Fruit fly (Drosophila melanogaster) whole organism, embryonic: Measurements from ENCODE around the gene CG6830.

Source experiments
- Antp ChIP-seq: fragments of 200-800 bp; sonication (Bioruptor generic); optimal IDR thresholded peaks from 3 replicates; lab custom pipeline; 2016; ENCODE audit warnings: missing biosample characterization, missing genetic modification characterization
- Asciz ChIP-seq: fragments of 200-800 bp; sonication (Bioruptor generic); optimal IDR thresholded peaks from 2 replicates; lab custom pipeline; 2017; ENCODE audit warnings: missing biosample characterization, mild to moderate bottlenecking, missing genetic modification characterization, missing genetic modification reagents
- Atf-2 ChIP-seq: fragments of 200-800 bp; sonication (Bioruptor generic); optimal IDR thresholded peaks from 2 replicates; lab custom pipeline; 2016; ENCODE audit warnings: missing biosample characterization, missing genetic modification characterization
- Bteb2 ChIP-seq: fragments of 200-800 bp; sonication (Bioruptor generic); optimal IDR thresholded peaks from 2 replicates; lab custom pipeline; 2016; ENCODE audit warnings: missing biosample characterization, missing genetic modification characterization
- CG11723 ChIP-seq: fragments of 200-800 bp; sonication (Bioruptor generic); optimal IDR thresholded peaks from 2 replicates; lab custom pipeline; 2017; ENCODE audit warnings: missing biosample characterization, mild to moderate bottlenecking, missing genetic modification characterization
- CG14965 ChIP-seq: fragments of 200-800 bp; sonication (Bioruptor generic); optimal IDR thresholded peaks from 2 replicates; lab custom pipeline; 2016; ENCODE audit warnings: missing biosample characterization, missing genetic modification characterization, borderline replicate concordance
- CG15696 ChIP-seq: fragments of 200-800 bp; sonication (Bioruptor generic); optimal IDR thresholded peaks from 2 replicates; lab custom pipeline; 2019; ENCODE audit warnings: missing biosample characterization, mild to moderate bottlenecking, missing genetic modification characterization, moderate library complexity
- CG16779 ChIP-seq: fragments of 200-800 bp; sonication (Bioruptor generic); IDR thresholded peaks from 2 replicates; pipeline ENCODE4 v1.3.6; 2022; ENCODE audit warnings: missing biosample characterization, missing genetic modification characterization
- CG17359 ChIP-seq: fragments of 200-800 bp; sonication (Bioruptor generic); optimal IDR thresholded peaks from 3 replicates; lab custom pipeline; 2018; ENCODE audit warnings: missing biosample characterization, mild to moderate bottlenecking, missing genetic modification characterization, moderate library complexity
- CG3281 ChIP-seq: fragments of 200-800 bp; sonication (Bioruptor generic); optimal IDR thresholded peaks from 3 replicates; lab custom pipeline; 2017; ENCODE audit warnings: missing biosample characterization, mild to moderate bottlenecking, missing genetic modification characterization
- CG33557 ChIP-seq: fragments of 200-800 bp; sonication (Bioruptor generic); optimal IDR thresholded peaks from 2 replicates; lab custom pipeline; 2019; ENCODE audit warnings: missing biosample characterization, mild to moderate bottlenecking, missing genetic modification characterization, moderate library complexity
- CG4360 ChIP-seq: fragments of 200-800 bp; sonication (Bioruptor generic); IDR thresholded peaks from 2 replicates; pipeline ENCODE4 v1.3.6; 2022; ENCODE audit warnings: missing biosample characterization, missing genetic modification characterization
- CG4424 ChIP-seq: fragments of 200-800 bp; sonication (Bioruptor generic); optimal IDR thresholded peaks from 3 replicates; lab custom pipeline; 2016; ENCODE audit warnings: missing biosample characterization, missing genetic modification characterization
- CG4820 ChIP-seq: fragments of 200-800 bp; sonication (Bioruptor generic); optimal IDR thresholded peaks from 3 replicates; lab custom pipeline; 2016; ENCODE audit warnings: missing biosample characterization, missing genetic modification characterization
- CG6689 ChIP-seq: fragments of 200-800 bp; sonication (Bioruptor generic); IDR thresholded peaks from 2 replicates; pipeline ENCODE4 v1.3.6; 2022; ENCODE audit warnings: missing biosample characterization, missing genetic modification characterization
- CG6854 ChIP-seq: fragments of 200-800 bp; sonication (Bioruptor generic); optimal IDR thresholded peaks from 3 replicates; lab custom pipeline; 2017; ENCODE audit warnings: missing biosample characterization, mild to moderate bottlenecking, missing genetic modification characterization
- CG7271 ChIP-seq: fragments of 200-800 bp; sonication (Bioruptor generic); optimal IDR thresholded peaks from 2 replicates; lab custom pipeline; 2018; ENCODE audit warnings: missing biosample characterization, mild to moderate bottlenecking, missing genetic modification characterization, moderate library complexity
- CG7556 ChIP-seq: fragments of 200-800 bp; sonication (Bioruptor generic); optimal IDR thresholded peaks from 2 replicates; lab custom pipeline; 2017; ENCODE audit warnings: missing biosample characterization, mild to moderate bottlenecking, missing genetic modification characterization
- CG8478 ChIP-seq: fragments of >200 bp; optimal IDR thresholded peaks from 2 replicates; lab custom pipeline; 2018
- CG9437 ChIP-seq: fragments of 200-800 bp; sonication (Bioruptor generic); optimal IDR thresholded peaks from 2 replicates; lab custom pipeline; 2018; ENCODE audit warnings: missing biosample characterization, mild to moderate bottlenecking, missing genetic modification characterization
- D19A ChIP-seq: fragments of 200-800 bp; optimal IDR thresholded peaks from 3 replicates; lab custom pipeline; 2019; ENCODE audit warnings: missing biosample characterization, mild to moderate bottlenecking, missing genetic modification characterization, moderate library complexity
- Drgx ChIP-seq: fragments of 200-800 bp; sonication (Bioruptor generic); IDR thresholded peaks from 2 replicates; pipeline ENCODE4 v1.3.6; 2022; ENCODE audit warnings: missing biosample characterization, missing genetic modification characterization
- E2f2 ChIP-seq: fragments of 200-800 bp; sonication (Bioruptor generic); IDR thresholded peaks from 2 replicates; pipeline ENCODE4 v1.3.6; 2022; ENCODE audit warnings: missing biosample characterization, missing genetic modification characterization
- H2.0 ChIP-seq: fragments of 200-800 bp; sonication (Bioruptor generic); IDR thresholded peaks from 2 replicates; pipeline ENCODE4 v1.3.6; 2022; ENCODE audit warnings: missing biosample characterization, missing genetic modification characterization
- Mad ChIP-seq: fragments of 200-800 bp; sonication (Bioruptor generic); optimal IDR thresholded peaks from 2 replicates; lab custom pipeline; 2016; ENCODE audit warnings: missing biosample characterization, missing genetic modification characterization
- Med ChIP-seq: fragments of 200-800 bp; sonication (Bioruptor generic); peaks from one replicate; lab custom pipeline; 2016; ENCODE audit warnings: missing biosample characterization, missing genetic modification characterization, mild to moderate bottlenecking, inconsistent platforms, moderate library complexity
- Mes4 ChIP-seq: fragments of 200-800 bp; sonication (Bioruptor generic); optimal IDR thresholded peaks from 2 replicates; lab custom pipeline; 2016; ENCODE audit warnings: missing biosample characterization, missing genetic modification characterization
- Mrtf ChIP-seq: fragments of 200-800 bp; sonication (Bioruptor generic); IDR thresholded peaks from 3 replicates; pipeline ENCODE4 v1.3.6; 2022; ENCODE audit warnings: missing biosample characterization, missing genetic modification characterization
- Myb ChIP-seq: fragments of 200-800 bp; sonication (Bioruptor generic); optimal IDR thresholded peaks from 2 replicates; lab custom pipeline; 2016; ENCODE audit warnings: missing biosample characterization, missing genetic modification characterization
- NK7.1 ChIP-seq: fragments of 200-800 bp; sonication (Bioruptor generic); optimal IDR thresholded peaks from 3 replicates; lab custom pipeline; 2016; ENCODE audit warnings: missing biosample characterization, missing genetic modification characterization
- Poxn ChIP-seq: fragments of 200-800 bp; sonication (Bioruptor generic); IDR thresholded peaks from 2 replicates; pipeline ENCODE4 v1.3.6; 2022; ENCODE audit warnings: missing biosample characterization, missing genetic modification characterization
- Xbp1 ChIP-seq: fragments of 200-800 bp; sonication (Bioruptor generic); optimal IDR thresholded peaks from 3 replicates; lab custom pipeline; 2016; ENCODE audit warnings: missing biosample characterization, mild to moderate bottlenecking, missing genetic modification characterization
- cad ChIP-seq: fragments of >200 bp; optimal IDR thresholded peaks from 2 replicates; lab custom pipeline; 2017; ENCODE audit warnings: missing biosample characterization, missing genetic modification characterization
- dan ChIP-seq: fragments of 200-800 bp; sonication (Bioruptor generic); IDR thresholded peaks from 2 replicates; pipeline ENCODE4 v1.3.6; 2022; ENCODE audit warnings: missing biosample characterization, missing genetic modification characterization
- disco-r ChIP-seq: fragments of 200-800 bp; sonication (Bioruptor generic); optimal IDR thresholded peaks from 2 replicates; lab custom pipeline; 2016; ENCODE audit warnings: missing biosample characterization, missing genetic modification characterization
- ewg ChIP-seq: fragments of 200-800 bp; sonication (Bioruptor generic); optimal IDR thresholded peaks from 3 replicates; lab custom pipeline; 2017; ENCODE audit warnings: mild to moderate bottlenecking, missing biosample characterization, missing genetic modification reagents, missing genetic modification characterization
- gsb ChIP-seq: fragments of 200-800 bp; sonication (Bioruptor generic); IDR thresholded peaks from 2 replicates; pipeline ENCODE4 v1.3.6; 2022; ENCODE audit warnings: missing biosample characterization, missing genetic modification characterization
- jing ChIP-seq: fragments of 200-800 bp; sonication (Bioruptor generic); optimal IDR thresholded peaks from 2 replicates; lab custom pipeline; 2018; ENCODE audit warnings: missing biosample characterization, mild to moderate bottlenecking, missing genetic modification characterization
- kay ChIP-seq: fragments of 200-800 bp; sonication (Bioruptor generic); optimal IDR thresholded peaks from 2 replicates; lab custom pipeline; 2016; ENCODE audit warnings: missing biosample characterization, missing genetic modification characterization
- lab ChIP-seq: fragments of 200-800 bp; sonication (Bioruptor generic); optimal IDR thresholded peaks from 3 replicates; lab custom pipeline; 2017; ENCODE audit warnings: missing biosample characterization, missing genetic modification characterization, mild to moderate bottlenecking, moderate library complexity, missing genetic modification reagents
- lbe ChIP-seq: fragments of 200-800 bp; sonication (Bioruptor generic); optimal IDR thresholded peaks from 2 replicates; lab custom pipeline; 2016; ENCODE audit warnings: missing biosample characterization, mild to moderate bottlenecking, missing genetic modification characterization
- mam ChIP-seq: fragments of 200-800 bp; sonication (Bioruptor generic); optimal IDR thresholded peaks from 3 replicates; lab custom pipeline; 2016; ENCODE audit warnings: missing biosample characterization, missing genetic modification characterization
- pan ChIP-seq, 4 experiments: fragments of >200 bp in 3 of 4; fragments of 200-800 bp in 1 of 4; sonication (Bioruptor generic) in 1 of 4; optimal IDR thresholded peaks in 3 of 4; IDR thresholded peaks in 1 of 4; 2 replicates each; pipeline versions ENCODE4 v1.3.6 to Lab custom; 2017 to 2022; ENCODE audit warnings: missing biosample characterization in 2 of 4, missing genetic modification characterization in 2 of 4, mixed read lengths in 1 of 4
- sd ChIP-seq: fragments of 200-800 bp; sonication (Bioruptor generic); optimal IDR thresholded peaks from 3 replicates; lab custom pipeline; 2018; ENCODE audit warnings: missing biosample characterization, mild to moderate bottlenecking, missing genetic modification characterization, moderate library complexity
- sens-2 ChIP-seq: fragments of 200-800 bp; sonication (Bioruptor generic); IDR thresholded peaks from 2 replicates; pipeline ENCODE4 v1.3.6; 2022; ENCODE audit warnings: missing biosample characterization, missing genetic modification characterization
- sr ChIP-seq: fragments of 200-800 bp; sonication (Bioruptor generic); IDR thresholded peaks from 3 replicates; pipeline ENCODE4 v1.3.6; 2022; ENCODE audit warnings: missing biosample characterization, missing genetic modification characterization
- ssp ChIP-seq: fragments of 200-800 bp; sonication (Bioruptor generic); IDR thresholded peaks from 2 replicates; pipeline ENCODE4 v1.3.6; 2022; ENCODE audit warnings: missing biosample characterization, missing genetic modification characterization
- stc ChIP-seq: fragments of 200-800 bp; sonication (Bioruptor generic); IDR thresholded peaks from 2 replicates; pipeline ENCODE4 v1.3.6; 2022; ENCODE audit warnings: missing biosample characterization, missing genetic modification characterization
- tin ChIP-seq: fragments of 200-800 bp; sonication (Bioruptor generic); optimal IDR thresholded peaks from 3 replicates; lab custom pipeline; 2016; ENCODE audit warnings: missing biosample characterization, missing genetic modification characterization
- unc-4 ChIP-seq: fragments of 200-800 bp; sonication (Bioruptor generic); IDR thresholded peaks from 2 replicates; pipeline ENCODE4 v1.3.6; 2022; ENCODE audit warnings: missing biosample characterization, missing genetic modification characterization; ENCODE audit not compliant: partially characterized antibody
- usp ChIP-seq: fragments of >200 bp; optimal IDR thresholded peaks from 2 replicates; lab custom pipeline; 2017; ENCODE audit warnings: missing biosample characterization, missing genetic modification characterization

Gene CG6830

DNA sequence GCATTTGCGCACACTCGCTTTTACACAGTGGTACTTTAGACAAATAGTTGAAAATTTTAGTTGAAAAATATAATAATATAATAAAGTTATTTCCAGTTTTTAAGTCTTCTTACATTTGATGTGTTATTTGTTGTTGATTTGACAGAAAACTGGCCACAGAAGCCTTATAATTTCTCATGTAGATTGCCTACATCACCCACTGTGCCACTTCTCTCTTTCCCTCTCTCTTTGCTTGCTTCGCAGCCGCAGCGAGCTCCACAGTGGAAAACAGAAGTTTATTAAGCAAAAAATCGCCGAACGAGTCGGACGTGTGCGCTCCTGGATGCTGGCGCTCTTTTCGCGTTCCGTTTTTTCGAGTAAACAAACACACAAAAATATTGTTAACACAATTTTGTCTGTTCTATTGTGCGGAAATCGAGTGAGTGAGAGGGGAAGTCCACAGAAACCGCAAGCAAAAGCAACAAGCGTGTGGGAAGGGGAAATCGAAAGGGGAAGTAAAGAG, 28.2 kb downstream of the CG6830 start, which contains the start of gene CG42327 (continued):
- no peak for TF ChIP-seq CG8478
- TF ChIP-seq CG6689 (GFP tag; lab: Robert Waterston, UW): peak; percentile 96
- TF ChIP-seq CG16779 (GFP tag; lab: Robert Waterston, UW): peak; percentile 51; the same call in 1 of the 2 replicates
- TF ChIP-seq ssp: peak; percentile 87
- no peak for TF ChIP-seq pan (optimal IDR thresholded peaks at IDR 0.05; lab: Kevin White, UChicago)
- TF ChIP-seq pan (GFP tag; optimal IDR thresholded peaks at IDR 0.05 in 1 of 2, IDR thresholded peaks at IDR 0.05 in 1 of 2): peak in 1 of 2 experiments; percentile 98
- TF ChIP-seq Asciz (GFP tag; lab: Kevin White, UChicago): peak; percentile 96
- peak; percentile 83 for TF ChIP-seq CG4360 (GFP tag; lab: Robert Waterston, UW)
- TF ChIP-seq sd: peak; percentile 73
- peak; percentile 89 for TF ChIP-seq Mad (GFP tag; lab: Kevin White, UChicago)
- TF ChIP-seq cad (GFP tag; lab: Kevin White, UChicago): no peak
- TF ChIP-seq CG17359 (tag; lab: Kevin White, UChicago): peak; percentile 96
- TF ChIP-seq lbe (GFP tag; lab: Kevin White, UChicago): peak; percentile 93
- TF ChIP-seq sens-2 (GFP tag; lab: Robert Waterston, UW): peak; percentile 90
- TF ChIP-seq usp (GFP tag; lab: Kevin White, UChicago): no peak
- TF ChIP-seq jing (GFP tag; lab: Kevin White, UChicago): peak; percentile 88
- TF ChIP-seq ewg (GFP tag; lab: Kevin White, UChicago): peak; percentile 98
- TF ChIP-seq Bteb2 (GFP tag; lab: Kevin White, UChicago): peak; percentile 68
- peak; percentile 82 for TF ChIP-seq CG15696 (tag; lab: Kevin White, UChicago)
- peak; percentile 88 for TF ChIP-seq CG7271
- peak; percentile 81 for TF ChIP-seq Mes4 (GFP tag; lab: Kevin White, UChicago)
- peak; percentile 88 for TF ChIP-seq CG6854
- peak; percentile 93 for TF ChIP-seq D19A (tag; lab: Kevin White, UChicago)
- peak; percentile 82 for TF ChIP-seq Atf-2 (GFP tag; lab: Kevin White, UChicago)
- TF ChIP-seq CG4424: peak; percentile 95
- TF ChIP-seq mam (GFP tag; lab: Kevin White, UChicago): peak; percentile 47
- peak; percentile 82 for TF ChIP-seq kay (GFP tag; lab: Kevin White, UChicago)
- no peak; the same call in 1 of the 2 replicates for TF ChIP-seq unc-4 (GFP tag; lab: Robert Waterston, UW)
- TF ChIP-seq disco-r (GFP tag; lab: Kevin White, UChicago): peak; percentile 65
- TF ChIP-seq Myb (GFP tag; lab: Kevin White, UChicago): peak; percentile 45
- peak; percentile 64 for TF ChIP-seq NK7.1
- TF ChIP-seq Poxn (GFP tag; lab: Robert Waterston, UW): 0 out of 2 replicates have a peak, but pooled peaks have one; percentile 29
- peak; percentile 82 for TF ChIP-seq E2f2 (GFP tag; lab: Robert Waterston, UW)
- peak; percentile 96 for TF ChIP-seq lab
- peak; percentile 93 for TF ChIP-seq H2.0 (GFP tag; lab: Robert Waterston, UW)
- peak; percentile 82 for TF ChIP-seq Antp (GFP tag; lab: Kevin White, UChicago)
- peak; percentile 20 for TF ChIP-seq CG14965 (GFP tag; lab: Kevin White, UChicago)
- peak; percentile 95 for TF ChIP-seq CG7556
- TF ChIP-seq CG33557 (GFP tag; lab: Kevin White, UChicago): peak; percentile 73
- peak; percentile 92 for TF ChIP-seq CG4820 (GFP tag; lab: Kevin White, UChicago)
- peak; percentile 89 for TF ChIP-seq CG9437 (GFP tag; lab: Kevin White, UChicago)
- peak; percentile 98 for TF ChIP-seq stc (GFP tag; lab: Robert Waterston, UW)
- peak; percentile 73 for TF ChIP-seq dan (GFP tag; lab: Robert Waterston, UW)
- TF ChIP-seq CG3281 (GFP tag; lab: Kevin White, UChicago): peak; percentile 88
- peak; percentile 98 for TF ChIP-seq Drgx (GFP tag; lab: Robert Waterston, UW)
- peak; percentile 96 for TF ChIP-seq Xbp1 (GFP tag; lab: Kevin White, UChicago)
- peak; percentile 84; the same call in 2 of the 3 replicates for TF ChIP-seq sr
- TF ChIP-seq gsb (GFP tag; lab: Robert Waterston, UW): peak; percentile 79
- TF ChIP-seq CG11723 (GFP tag; lab: Kevin White, UChicago): peak; percentile 86
- TF ChIP-seq Mrtf: peak; percentile 86
- TF ChIP-seq tin: peak; percentile 94
- peak; percentile 96 for TF ChIP-seq Med (GFP tag; lab: Kevin White, UChicago)
